Worm (Caenorhabditis elegans) whole organism, late embryonic: ENCODE data around the gene C44B9.3.

ENCODE experiments used
- C38D4.7 ChIP-seq: fragments of 200-800 bp; sonication (Bioruptor generic); optimal IDR thresholded peaks from 2 replicates; lab custom pipeline; 2018; ENCODE audit warnings: mild to moderate bottlenecking, missing genetic modification characterization, moderate library complexity, missing compliant biosample characterization
- F13H6.1 ChIP-seq: sonication (generic microtip); optimal IDR thresholded peaks from 2 replicates; lab custom pipeline; 2016; ENCODE audit warnings: missing genetic modification characterization, missing compliant biosample characterization
- K02D7.2 ChIP-seq: sonication (generic microtip); optimal IDR thresholded peaks from 2 replicates; lab custom pipeline; 2017; ENCODE audit warnings: mild to moderate bottlenecking, missing genetic modification characterization, missing compliant biosample characterization
- T23F11.4 ChIP-seq: fragments of 200-800 bp; sonication (Bioruptor generic); optimal IDR thresholded peaks from 2 replicates; lab custom pipeline; 2018; ENCODE audit warnings: mild to moderate bottlenecking, missing genetic modification characterization, missing compliant biosample characterization
- Y22D7AL.16 ChIP-seq: sonication (generic microtip); optimal IDR thresholded peaks from 2 replicates; lab custom pipeline; 2016; ENCODE audit warnings: missing genetic modification characterization, missing compliant biosample characterization
- ahr-1 ChIP-seq: sonication (generic microtip); optimal IDR thresholded peaks from 2 replicates; lab custom pipeline; 2016; ENCODE audit warnings: missing genetic modification characterization, missing compliant biosample characterization
- ama-1 ChIP-seq: fragments of 150-350 bp; optimal IDR thresholded peaks from 2 replicates; lab custom pipeline; 2014
- ceh-14 ChIP-seq: sonication (generic microtip); optimal IDR thresholded peaks from 2 replicates; lab custom pipeline; 2016; ENCODE audit warnings: missing genotype, missing genetic modification characterization, missing compliant biosample characterization
- ceh-18 ChIP-seq: sonication (generic microtip); optimal IDR thresholded peaks from 2 replicates; lab custom pipeline; 2016; ENCODE audit warnings: missing genetic modification characterization, missing compliant biosample characterization
- ceh-2 ChIP-seq: sonication (generic microtip); optimal IDR thresholded peaks from 2 replicates; lab custom pipeline; 2016; ENCODE audit warnings: missing genotype, missing genetic modification characterization, missing compliant biosample characterization
- ceh-31 ChIP-seq: sonication (generic microtip); optimal IDR thresholded peaks from 2 replicates; lab custom pipeline; 2016; ENCODE audit warnings: missing genetic modification characterization, missing compliant biosample characterization
- ceh-34 ChIP-seq: sonication (generic microtip); optimal IDR thresholded peaks from 2 replicates; lab custom pipeline; 2016; ENCODE audit warnings: mild to moderate bottlenecking, missing genetic modification characterization, missing compliant biosample characterization
- ceh-45 ChIP-seq: fragments of 200-800 bp; sonication (Bioruptor generic); IDR thresholded peaks from 2 replicates; pipeline ENCODE4 v1.3.6; 2022; ENCODE audit warnings: missing genetic modification reagents, missing genetic modification characterization, missing compliant biosample characterization
- ceh-6 ChIP-seq: fragments of 200-800 bp; sonication (Bioruptor generic); optimal IDR thresholded peaks from 2 replicates; lab custom pipeline; 2018; ENCODE audit warnings: mild to moderate bottlenecking, missing genetic modification characterization, missing compliant biosample characterization
- che-1 ChIP-seq: sonication (generic microtip); optimal IDR thresholded peaks from 2 replicates; lab custom pipeline; 2016; ENCODE audit warnings: mild to moderate bottlenecking, missing genetic modification characterization, missing compliant biosample characterization
- dmd-4 ChIP-seq: sonication (generic microtip); optimal IDR thresholded peaks from 2 replicates; lab custom pipeline; 2016; ENCODE audit warnings: borderline replicate concordance, missing genetic modification characterization, missing compliant biosample characterization
- elt-2 ChIP-seq: sonication (generic microtip); optimal IDR thresholded peaks from 2 replicates; lab custom pipeline; 2016; ENCODE audit warnings: missing genetic modification reagents, missing genetic modification characterization, missing compliant biosample characterization
- elt-4 ChIP-seq: sonication (generic microtip); optimal IDR thresholded peaks from 2 replicates; lab custom pipeline; 2016; ENCODE audit warnings: missing genetic modification characterization, missing compliant biosample characterization
- ets-4 ChIP-seq: sonication (generic microtip); optimal IDR thresholded peaks from 2 replicates; lab custom pipeline; 2016; ENCODE audit warnings: missing genetic modification characterization, missing compliant biosample characterization
- fax-1 ChIP-seq: sonication (generic microtip); optimal IDR thresholded peaks from 2 replicates; lab custom pipeline; 2016; ENCODE audit warnings: missing genotype, missing genetic modification characterization, missing compliant biosample characterization
- fkh-10 ChIP-seq: fragments of 150-350 bp; optimal IDR thresholded peaks from 2 replicates; lab custom pipeline; 2014; ENCODE audit warnings: missing biosample characterization, missing genetic modification reagents, missing genetic modification characterization
- gmeb-2 ChIP-seq: sonication (generic microtip); optimal IDR thresholded peaks from 2 replicates; lab custom pipeline; 2016; ENCODE audit warnings: missing genetic modification characterization, inconsistent platforms, missing compliant biosample characterization
- hlh-15 ChIP-seq: sonication (generic microtip); optimal IDR thresholded peaks from 2 replicates; lab custom pipeline; 2016; ENCODE audit warnings: missing genetic modification characterization, missing compliant biosample characterization
- hlh-6 ChIP-seq: sonication (generic microtip); optimal IDR thresholded peaks from 2 replicates; lab custom pipeline; 2016; ENCODE audit warnings: missing genotype, missing genetic modification characterization, missing compliant biosample characterization
- lin-11 ChIP-seq: fragments of 200-800 bp; sonication (Bioruptor generic); optimal IDR thresholded peaks from 2 replicates; lab custom pipeline; 2018; ENCODE audit warnings: mild to moderate bottlenecking, missing genetic modification characterization, missing compliant biosample characterization
- madf-2 ChIP-seq: sonication (generic microtip); optimal IDR thresholded peaks from 2 replicates; lab custom pipeline; 2017; ENCODE audit warnings: missing genetic modification characterization, missing compliant biosample characterization
- mec-3 ChIP-seq: sonication (generic microtip); optimal IDR thresholded peaks from 2 replicates; lab custom pipeline; 2016; ENCODE audit warnings: borderline replicate concordance, missing genetic modification characterization, missing compliant biosample characterization
- nhr-232 ChIP-seq: sonication (generic microtip); optimal IDR thresholded peaks from 2 replicates; lab custom pipeline; 2016; ENCODE audit warnings: missing genetic modification characterization, missing compliant biosample characterization
- npax-4 ChIP-seq: sonication (generic microtip); optimal IDR thresholded peaks from 2 replicates; lab custom pipeline; 2016; ENCODE audit warnings: missing genetic modification characterization, missing compliant biosample characterization
- odd-2 ChIP-seq: sonication (generic microtip); optimal IDR thresholded peaks from 2 replicates; lab custom pipeline; 2017; ENCODE audit warnings: antibody characterized with exemption, mild to moderate bottlenecking, missing genetic modification characterization, missing compliant biosample characterization
- pag-3 ChIP-seq: sonication (generic microtip); optimal IDR thresholded peaks from 2 replicates; lab custom pipeline; 2016; ENCODE audit warnings: missing compliant biosample characterization, missing genetic modification characterization, borderline replicate concordance
- pat-9 ChIP-seq: fragments of 200-800 bp; sonication (Bioruptor generic); optimal IDR thresholded peaks from 2 replicates; lab custom pipeline; 2018; ENCODE audit warnings: mild to moderate bottlenecking, missing genetic modification characterization, moderate library complexity, missing compliant biosample characterization
- pax-1 ChIP-seq: fragments of 150-350 bp; optimal IDR thresholded peaks from 2 replicates; lab custom pipeline; 2014; ENCODE audit warnings: missing biosample characterization, missing genetic modification characterization
- pha-2 ChIP-seq: sonication (generic microtip); optimal IDR thresholded peaks from 2 replicates; lab custom pipeline; 2017; ENCODE audit warnings: mild to moderate bottlenecking, missing genetic modification characterization, missing compliant biosample characterization
- pqm-1 ChIP-seq: sonication (generic microtip); optimal IDR thresholded peaks from 2 replicates; lab custom pipeline; 2016; ENCODE audit warnings: missing genetic modification characterization, missing compliant biosample characterization
- pros-1 ChIP-seq: fragments of 150-350 bp; optimal IDR thresholded peaks from 2 replicates; lab custom pipeline; 2014; ENCODE audit warnings: missing biosample characterization, missing genetic modification reagents, missing genetic modification characterization
- ref-2 ChIP-seq: sonication (generic microtip); optimal IDR thresholded peaks from 2 replicates; lab custom pipeline; 2016; ENCODE audit warnings: missing genetic modification characterization, missing compliant biosample characterization
- sox-2 ChIP-seq: fragments of 200-800 bp; sonication (Bioruptor generic); IDR thresholded peaks from 2 replicates; pipeline ENCODE4 v1.3.6; 2022; ENCODE audit warnings: missing genetic modification reagents, missing genetic modification characterization, missing compliant biosample characterization
- syd-9 ChIP-seq: sonication (generic microtip); optimal IDR thresholded peaks from 2 replicates; lab custom pipeline; 2016; ENCODE audit warnings: mild to moderate bottlenecking, missing genetic modification characterization, moderate library complexity, missing compliant biosample characterization
- tbx-2 ChIP-seq: sonication (generic microtip); optimal IDR thresholded peaks from 2 replicates; lab custom pipeline; 2016; ENCODE audit warnings: missing genetic modification characterization, missing compliant biosample characterization
- tbx-7 ChIP-seq: sonication (generic microtip); optimal IDR thresholded peaks from 2 replicates; lab custom pipeline; 2016; ENCODE audit warnings: missing genotype, missing genetic modification characterization, missing compliant biosample characterization
- ttx-3 ChIP-seq: sonication (generic microtip); optimal IDR thresholded peaks from 2 replicates; lab custom pipeline; 2016; ENCODE audit warnings: missing genetic modification reagents, missing genetic modification characterization, missing compliant biosample characterization
- unc-3 ChIP-seq, 2 experiments: fragments of 200-800 bp in 1 of 2; sonication (Bioruptor generic) in 1 of 2; sonication (generic microtip) in 1 of 2; conservative IDR thresholded peaks in 1 of 2; optimal IDR thresholded peaks in 1 of 2; 2 replicates each; pipeline versions ENCODE4 v1.3.6 to Lab custom; 2016 to 2022; ENCODE audit warnings: missing compliant biosample characterization in 2 of 2, missing genetic modification characterization in 2 of 2, missing genetic modification reagents in 1 of 2
- unc-55 ChIP-seq: sonication (generic microtip); optimal IDR thresholded peaks from 2 replicates; lab custom pipeline; 2017; ENCODE audit warnings: missing biosample characterization, missing genetic modification reagents, missing genetic modification characterization
- zip-5 ChIP-seq: sonication (generic microtip); optimal IDR thresholded peaks from 2 replicates; lab custom pipeline; 2016; ENCODE audit warnings: missing genetic modification characterization, missing compliant biosample characterization
- ztf-16 ChIP-seq: sonication (generic microtip); optimal IDR thresholded peaks from 2 replicates; lab custom pipeline; 2017; ENCODE audit warnings: missing genetic modification characterization, missing compliant biosample characterization

The C44B9.3 gene

DNA sequence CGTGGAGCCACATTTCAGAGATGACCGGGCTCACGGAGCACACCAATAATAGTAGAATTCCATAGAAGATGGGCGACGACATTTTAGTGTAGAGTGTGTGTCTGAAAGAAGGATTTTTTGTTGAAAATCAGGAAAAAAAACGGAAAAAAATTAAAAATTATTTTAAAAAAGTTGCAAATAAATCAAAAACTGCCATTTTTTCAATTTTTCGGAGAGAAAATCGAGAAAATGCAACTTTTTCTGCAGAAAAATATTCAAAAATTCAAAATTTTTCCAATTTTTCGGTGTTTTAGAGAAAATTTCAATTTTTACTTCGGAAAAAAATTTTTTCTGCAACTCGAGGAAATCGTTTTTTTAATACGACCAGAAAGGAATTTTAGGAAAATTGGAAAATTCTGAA lies at the start of gene C44B9.3:
Gene C44B9.3, minus strand, starts transcription at position 101 of the 400 bp plus-strand sequence.
- no peak for TF ChIP-seq K02D7.2 (tag; lab: Kevin White, UChicago)
- no peak for TF ChIP-seq madf-2 (tag; lab: Kevin White, UChicago)
- TF ChIP-seq gmeb-2, result no peak
- no peak for TF ChIP-seq ets-4
- TF ChIP-seq unc-3 (GFP tag; conservative IDR thresholded peaks at IDR 0.05; lab: Robert Waterston, UW), result no peak
- no peak for TF ChIP-seq unc-3 (tag; optimal IDR thresholded peaks at IDR 0.05; lab: Kevin White, UChicago)
- no peak for TF ChIP-seq fax-1
- no peak for TF ChIP-seq F13H6.1
- no peak for TF ChIP-seq tbx-2
- TF ChIP-seq odd-2 (tag; lab: Kevin White, UChicago), result no peak
- no peak for TF ChIP-seq ceh-45
- TF ChIP-seq pax-1, result no peak

ce11 chrIII:10923539-10923938 lies 43.6 kb upstream of the C44B9.3 start:
- TF ChIP-seq dmd-4 (no peak), lin-11 (tag; lab: Kevin White, UChicago) (no peak), ref-2 (tag; lab: Kevin White, UChicago) (no peak), ceh-34 (tag; lab: Kevin White, UChicago) (no peak), unc-55 (GFP tag; lab: Kevin White, UChicago) (no peak), tbx-7 (tag; lab: Kevin White, UChicago) (no peak), pros-1 (tag; lab: Kevin White, UChicago) (no peak), tbx-2 (no peak), ets-4 (no peak), sox-2 (no peak), fkh-10 (GFP tag; lab: Kevin White, UChicago) (no peak), hlh-6 (tag; lab: Kevin White, UChicago) (no peak)

ce11 chrIII:10921474-10921873 lies 41.5 kb upstream of the C44B9.3 start:
- TF ChIP-seq gmeb-2, result no peak
- TF ChIP-seq ceh-45, result 0 out of 2 replicates have a peak, but pooled peaks have one; percentile 26
- TF ChIP-seq, all 69 proteins: peak for 1

ce11 chrIII:10920044-10920443 lies 40.1 kb upstream of the C44B9.3 start, which contains the start of gene vab-7:
vab-7 (plus strand) TSS chrIII:10920344.
- no peak for TF ChIP-seq ahr-1 (tag; lab: Kevin White, UChicago)
- no peak for TF ChIP-seq npax-4 (tag; lab: Kevin White, UChicago)
- TF ChIP-seq C38D4.7 (GFP tag; lab: Kevin White, UChicago), result no peak
- no peak for TF ChIP-seq ceh-34 (tag; lab: Kevin White, UChicago)
- TF ChIP-seq mec-3 (tag; lab: Kevin White, UChicago), result no peak
- no peak for TF ChIP-seq ceh-2
- TF ChIP-seq Y22D7AL.16 (tag; lab: Kevin White, UChicago), result no peak
- no peak for TF ChIP-seq ceh-18 (tag; lab: Kevin White, UChicago)
- no peak for TF ChIP-seq ref-2 (tag; lab: Kevin White, UChicago)
- no peak for TF ChIP-seq elt-2
- TF ChIP-seq ama-1 (lab: Kevin White, UChicago), result no peak
- no peak for TF ChIP-seq nhr-232 (tag; lab: Kevin White, UChicago)
- TF ChIP-seq pag-3, result no peak
- no peak for TF ChIP-seq ttx-3 (tag; lab: Kevin White, UChicago)
- TF ChIP-seq fax-1, result no peak
- TF ChIP-seq pha-2 (tag; lab: Kevin White, UChicago), result no peak
- no peak for TF ChIP-seq madf-2 (tag; lab: Kevin White, UChicago)
- TF ChIP-seq pros-1 (tag; lab: Kevin White, UChicago), result no peak
- TF ChIP-seq ceh-14 (tag; lab: Kevin White, UChicago), result no peak

DNA sequence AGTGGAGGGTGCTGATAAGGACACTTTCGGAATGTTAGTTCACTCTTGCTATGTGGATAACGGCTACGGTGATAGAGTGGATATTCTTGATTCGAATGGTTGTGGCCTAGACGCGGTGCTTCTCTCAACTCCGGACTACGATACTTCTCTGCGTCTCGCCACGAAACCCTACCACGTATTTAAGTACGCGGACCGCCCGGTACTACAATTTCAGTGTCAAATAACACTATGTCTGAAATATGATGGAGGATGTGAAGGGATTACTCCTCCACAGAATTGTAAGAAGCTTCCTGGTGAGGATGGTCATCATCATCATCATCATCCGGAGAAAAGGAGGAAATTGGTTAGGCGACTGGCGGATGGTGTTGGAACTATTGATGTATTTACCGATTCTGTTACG lies 35.0 kb upstream of the C44B9.3 start:
- TF ChIP-seq pat-9 (tag; lab: Kevin White, UChicago) (no peak), ceh-34 (tag; lab: Kevin White, UChicago) (no peak), ztf-16 (tag; lab: Kevin White, UChicago) (no peak), syd-9 (no peak), ceh-31 (no peak), K02D7.2 (tag; lab: Kevin White, UChicago) (no peak), zip-5 (tag; lab: Kevin White, UChicago) (no peak), pqm-1 (tag; lab: Kevin White, UChicago) (no peak), elt-4 (tag; lab: Kevin White, UChicago) (no peak), tbx-2 (no peak), gmeb-2 (no peak), npax-4 (tag; lab: Kevin White, UChicago) (no peak), odd-2 (tag; lab: Kevin White, UChicago) (no peak), T23F11.4 (GFP tag; lab: Kevin White, UChicago) (no peak), ceh-6 (no peak), che-1 (no peak), hlh-15 (tag; lab: Kevin White, UChicago) (no peak)
